ENCODE assay signal across 4 fruit fly cellular contexts in the genomic region with DNA sequence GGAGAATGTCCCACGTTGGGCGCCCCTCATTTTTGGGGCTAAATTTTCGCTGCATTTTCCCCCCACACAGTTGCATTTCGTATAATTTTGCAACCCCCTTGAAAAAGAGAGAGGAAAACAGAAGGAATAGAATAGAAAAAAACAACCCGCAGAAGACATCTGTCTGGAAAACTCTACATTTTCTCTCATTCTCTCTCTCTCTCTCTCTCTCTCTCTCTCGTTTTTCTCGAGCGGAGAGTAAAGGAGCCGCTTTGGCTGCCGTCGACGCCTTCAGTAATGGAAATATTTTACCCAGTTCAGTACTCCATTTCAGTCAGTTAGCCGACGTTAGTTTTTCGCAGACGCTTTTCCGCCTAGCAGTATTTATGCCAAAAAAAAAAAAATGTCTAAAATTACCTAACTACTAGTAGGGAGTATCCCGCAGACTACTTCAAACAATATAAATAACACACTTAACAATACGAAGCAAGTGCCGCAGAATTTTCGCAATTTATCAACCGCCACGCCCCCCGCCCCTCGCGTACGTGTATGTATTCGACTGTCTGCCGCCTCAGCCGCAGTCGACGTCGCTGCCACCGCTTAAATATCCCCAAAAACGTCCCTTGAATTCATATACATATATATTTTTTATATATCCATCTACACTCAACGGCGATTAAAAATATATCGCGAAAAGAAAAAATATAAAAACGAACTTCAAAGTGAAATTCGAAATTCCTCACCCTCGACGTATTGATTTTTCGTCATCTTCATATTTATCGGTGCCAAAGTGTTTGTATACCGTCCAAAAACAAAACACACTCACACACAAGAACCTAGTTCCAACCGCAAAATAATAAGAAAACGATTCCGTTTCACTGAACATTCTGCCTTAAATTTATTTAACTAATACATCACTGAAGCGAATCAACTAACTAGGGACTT.
TF ChIP-seq lines count a peak whose summit lies in the region.

No protein-coding gene starts in this region.

- TF ChIP-seq CTCF in whole organism, embryonic (GFP tag; optimal IDR thresholded peaks at IDR 0.05; lab: Kevin White, UChicago): no peak

TF ChIP-seq in whole organism, adult, 20 proteins besides CTCF, POLR2A, EP300 and RAD21:
- peak; percentile 37 for TF ChIP-seq kay (GFP tag; lab: Kevin White, UChicago; ENCODE audit: borderline replicate concordance)
- no peak for TF ChIP-seq CG33017 (tag; optimal IDR thresholded peaks at IDR 0.05; lab: Kevin White, UChicago)
- TF ChIP-seq cic (GFP tag; optimal IDR thresholded peaks at IDR 0.05; lab: Kevin White, UChicago): no peak

TF ChIP-seq in whole organism, embryonic, 481 proteins besides CTCF, POLR2A, EP300 and RAD21 (continues in another document):
- TF ChIP-seq CG1603 (tag; optimal IDR thresholded peaks at IDR 0.05; lab: Kevin White, UChicago) (no peak), CG4820 (GFP tag; optimal IDR thresholded peaks at IDR 0.05; lab: Kevin White, UChicago) (no peak), trem (tag; optimal IDR thresholded peaks at IDR 0.05; lab: Kevin White, UChicago) (no peak), Adf1 (GFP tag; IDR thresholded peaks at IDR 0.05; lab: Robert Waterston, UW) (peak; percentile 76), Ets97D (GFP tag; optimal IDR thresholded peaks at IDR 0.05; lab: Kevin White, UChicago) (no peak), Med (GFP tag; lab: Kevin White, UChicago) (peak; percentile 60), CG1832 (GFP tag; optimal IDR thresholded peaks at IDR 0.05; lab: Kevin White, UChicago) (peak; percentile 39), Atf6 (GFP tag; IDR thresholded peaks at IDR 0.05; lab: Robert Waterston, UW) (no peak), Fer3 (tag; optimal IDR thresholded peaks at IDR 0.05; lab: Kevin White, UChicago) (no peak), luna (GFP tag; optimal IDR thresholded peaks at IDR 0.05; lab: Kevin White, UChicago) (no peak), Doc3 (GFP tag; IDR thresholded peaks at IDR 0.05; lab: Robert Waterston, UW; ENCODE audit: partially characterized antibody) (no peak), Dref (GFP tag; IDR thresholded peaks at IDR 0.05; lab: Robert Waterston, UW) (no peak), chif (GFP tag; optimal IDR thresholded peaks at IDR 0.05; lab: Kevin White, UChicago) (no peak), sens (GFP tag; lab: Kevin White, UChicago) (peak; percentile 81), Jarid2 (GFP tag; optimal IDR thresholded peaks at IDR 0.05; lab: Kevin White, UChicago) (peak; percentile 58), CG7745 (tag; optimal IDR thresholded peaks at IDR 0.05; lab: Kevin White, UChicago) (no peak), Trl (optimal IDR thresholded peaks at IDR 0.05; lab: Kevin White, UChicago) (peak; percentile 85 to 94), Trl (GFP tag; optimal IDR thresholded peaks at IDR 0.05; lab: Kevin White, UChicago) (no peak), gcm2 (GFP tag; optimal IDR thresholded peaks at IDR 0.05; lab: Kevin White, UChicago) (no peak), CG17186 (GFP tag; optimal IDR thresholded peaks at IDR 0.05; lab: Kevin White, UChicago) (no peak), CG32767 (GFP tag; IDR thresholded peaks at IDR 0.05; lab: Robert Waterston, UW) (peak; percentile 15; the same call in 1 of the 2 replicates), chinmo (GFP tag; IDR thresholded peaks at IDR 0.05; lab: Robert Waterston, UW; ENCODE audit: partially characterized antibody) (0 out of 4 replicates have a peak, but pooled peaks have one; percentile 47), CG3065 (GFP tag; optimal IDR thresholded peaks at IDR 0.05; lab: Kevin White, UChicago) (peak; percentile 56), CG3995 (GFP tag; optimal IDR thresholded peaks at IDR 0.05; lab: Kevin White, UChicago) (no peak), CG9817 (tag; optimal IDR thresholded peaks at IDR 0.05; lab: Kevin White, UChicago) (no peak), Eip74EF (GFP tag; optimal IDR thresholded peaks at IDR 0.05; lab: Kevin White, UChicago) (no peak)

TF ChIP-seq in whole organism, prepupa, 60 proteins besides CTCF, POLR2A, EP300 and RAD21:
- TF ChIP-seq fkh (GFP tag; optimal IDR thresholded peaks at IDR 0.05; lab: Kevin White, UChicago) (no peak), CG6808 (GFP tag; optimal IDR thresholded peaks at IDR 0.05; lab: Kevin White, UChicago) (no peak), achi (GFP tag; optimal IDR thresholded peaks at IDR 0.05; lab: Kevin White, UChicago) (no peak), Eip78C (GFP tag; lab: Kevin White, UChicago) (peak; percentile 68)
TF ChIP-seq in whole organism, prepupa: peak in this region for 1.

TF ChIP-seq in whole organism, wandering third instar larva, 38 proteins besides CTCF, POLR2A, EP300 and RAD21:
- TF ChIP-seq brk (GFP tag; optimal IDR thresholded peaks at IDR 0.05; lab: Kevin White, UChicago) (peak; percentile 2), Dif (GFP tag; optimal IDR thresholded peaks at IDR 0.05; lab: Kevin White, UChicago; ENCODE audit: partially characterized antibody) (peak; percentile 12), Hnf4 (GFP tag; optimal IDR thresholded peaks at IDR 0.05; lab: Kevin White, UChicago) (no peak), Jra (GFP tag; optimal IDR thresholded peaks at IDR 0.05; lab: Kevin White, UChicago) (no peak), dl (GFP tag; optimal IDR thresholded peaks at IDR 0.05; lab: Kevin White, UChicago; ENCODE audit: insufficient read depth in 1 of 2, partially characterized antibody in 2 of 2) (no peak)
TF ChIP-seq in whole organism, wandering third instar larva: peak in this region for 2.
